Worm (Caenorhabditis elegans) whole organism, early embryonic: ENCODE results near the gene vha-19.

Experiments
- F13C5.2 ChIP-seq: sonication (generic microtip); optimal IDR thresholded peaks from 2 replicates; lab custom pipeline; 2017; ENCODE audit warnings: mild to moderate bottlenecking, missing genetic modification characterization, inconsistent platforms, missing compliant biosample characterization
- aly-1 ChIP-seq: sonication (generic microtip); optimal IDR thresholded peaks from 2 replicates; lab custom pipeline; 2016; ENCODE audit warnings: missing genetic modification characterization, missing compliant biosample characterization
- ama-1 ChIP-seq: fragments of 150-350 bp; optimal IDR thresholded peaks from 2 replicates; lab custom pipeline; 2014
- ceh-13 ChIP-seq: fragments of 200-800 bp; sonication (Bioruptor generic); optimal IDR thresholded peaks from 2 replicates; lab custom pipeline; 2018; ENCODE audit warnings: mild to moderate bottlenecking, missing genetic modification characterization, missing compliant biosample characterization
- ceh-36 ChIP-seq: sonication (generic microtip); optimal IDR thresholded peaks from 2 replicates; lab custom pipeline; 2016; ENCODE audit warnings: missing genetic modification characterization, inconsistent platforms, missing compliant biosample characterization
- hmbx-1 ChIP-seq: sonication (generic microtip); optimal IDR thresholded peaks from 2 replicates; lab custom pipeline; 2016; ENCODE audit warnings: mild to moderate bottlenecking, missing genetic modification characterization, missing compliant biosample characterization
- tbx-11 ChIP-seq: fragments of 200-800 bp; sonication (Bioruptor generic); IDR thresholded peaks from 2 replicates; pipeline ENCODE4 v1.3.6; 2022; ENCODE audit warnings: missing genetic modification characterization, missing compliant biosample characterization
- tra-4 ChIP-seq: sonication (generic microtip); optimal IDR thresholded peaks from 2 replicates; lab custom pipeline; 2017; ENCODE audit warnings: missing genetic modification characterization, missing compliant biosample characterization

- TF ChIP-seq tbx-11 (no peak), F13C5.2 (tag; lab: Kevin White, UChicago) (no peak), ceh-13 (GFP tag; lab: Kevin White, UChicago) (no peak), ceh-36 (no peak), aly-1 (tag; lab: Kevin White, UChicago) (no peak), ama-1 (lab: Kevin White, UChicago) (no peak), tra-4 (tag; lab: Kevin White, UChicago) (no peak), hmbx-1 (tag; lab: Kevin White, UChicago) (no peak)
These were observed at the start of gene vha-19 for ce11 chrIV:3368638-3369247.
